Worm (Caenorhabditis elegans) whole organism, early embryonic: ENCODE data around the gene rab-6.1.

ENCODE experiments used
- B0310.2 ChIP-seq: sonication (generic microtip); optimal IDR thresholded peaks from 2 replicates; lab custom pipeline; 2016; ENCODE audit warnings: mild to moderate bottlenecking, missing genetic modification characterization, missing compliant biosample characterization
- F13C5.2 ChIP-seq: sonication (generic microtip); optimal IDR thresholded peaks from 2 replicates; lab custom pipeline; 2017; ENCODE audit warnings: mild to moderate bottlenecking, missing genetic modification characterization, inconsistent platforms, missing compliant biosample characterization
- aly-1 ChIP-seq: sonication (generic microtip); optimal IDR thresholded peaks from 2 replicates; lab custom pipeline; 2016; ENCODE audit warnings: missing genetic modification characterization, missing compliant biosample characterization
- ama-1 ChIP-seq: fragments of 150-350 bp; optimal IDR thresholded peaks from 2 replicates; lab custom pipeline; 2014
- ceh-13 ChIP-seq: fragments of 200-800 bp; sonication (Bioruptor generic); optimal IDR thresholded peaks from 2 replicates; lab custom pipeline; 2018; ENCODE audit warnings: mild to moderate bottlenecking, missing genetic modification characterization, missing compliant biosample characterization
- ets-7 ChIP-seq: sonication (generic microtip); optimal IDR thresholded peaks from 2 replicates; lab custom pipeline; 2016; ENCODE audit warnings: missing genotype, missing genetic modification characterization, missing compliant biosample characterization
- flt-1 ChIP-seq: fragments of 200-800 bp; sonication (Bioruptor generic); IDR thresholded peaks from 2 replicates; pipeline ENCODE4 v1.3.6; 2022; ENCODE audit warnings: missing genetic modification characterization, missing compliant biosample characterization
- hmbx-1 ChIP-seq: sonication (generic microtip); optimal IDR thresholded peaks from 2 replicates; lab custom pipeline; 2016; ENCODE audit warnings: mild to moderate bottlenecking, missing genetic modification characterization, missing compliant biosample characterization
- pes-1 ChIP-seq: fragments of 200-800 bp; sonication (Bioruptor generic); IDR thresholded peaks from 2 replicates; pipeline ENCODE4 v1.3.6; 2022; ENCODE audit warnings: missing genetic modification reagents, missing genetic modification characterization, missing compliant biosample characterization
- sea-1 ChIP-seq: fragments of 200-800 bp; sonication (Bioruptor generic); conservative IDR thresholded peaks from 2 replicates; pipeline ENCODE4 v1.3.6; 2022; ENCODE audit warnings: missing genetic modification characterization, missing compliant biosample characterization
- tra-4 ChIP-seq: sonication (generic microtip); optimal IDR thresholded peaks from 2 replicates; lab custom pipeline; 2017; ENCODE audit warnings: missing genetic modification characterization, missing compliant biosample characterization

- TF ChIP-seq flt-1 (GFP tag; lab: Robert Waterston, UW): no peak
- no peak for TF ChIP-seq aly-1
- TF ChIP-seq pes-1: no peak
- no peak for TF ChIP-seq F13C5.2 (tag; lab: Kevin White, UChicago)
- no peak for TF ChIP-seq B0310.2
- peak; percentile 47; the same call in 1 of the 2 replicates for TF ChIP-seq sea-1 (GFP tag; lab: Robert Waterston, UW)
- no peak for TF ChIP-seq ama-1 (lab: Kevin White, UChicago)
- TF ChIP-seq hmbx-1 (tag; lab: Kevin White, UChicago): no peak
- no peak for TF ChIP-seq ceh-13 (GFP tag; lab: Kevin White, UChicago)
- no peak for TF ChIP-seq tra-4 (tag; lab: Kevin White, UChicago)
- TF ChIP-seq ets-7: no peak
These were observed 45.4 kb upstream of the rab-6.1 start for ce11 chrIII:9051119-9051597.
